Worm (Caenorhabditis elegans): Measurements from ENCODE around the gene glb-10.
A peak's percentile ranks its signal among the peaks of the same experiment; 100 is the strongest.

glb-10 gene

ce11 chrII:6324086-6324485, 15.0 kb upstream of the glb-10 start, which contains the start of gene sma-6:
Gene sma-6 (plus strand): TSS chrII:6324484.
- TF ChIP-seq dpl-1 (GFP tag; optimal IDR thresholded peaks at IDR 0.05): peak in 1 of 3 experiments; percentile 7
- peak in 1 of 2 experiments; percentile 37 for TF ChIP-seq lin-35 (GFP tag; optimal IDR thresholded peaks at IDR 0.05)
- no peak for TF ChIP-seq ceh-90 (tag; optimal IDR thresholded peaks at IDR 0.05)
- peak; percentile 68 for TF ChIP-seq blmp-1 (tag; optimal IDR thresholded peaks at IDR 0.05)
- peak in 1 of 6 experiments; percentile 63 for TF ChIP-seq elt-3 (tag; optimal IDR thresholded peaks at IDR 0.05)
- peak; percentile 46 for TF ChIP-seq lin-14 (GFP tag; optimal IDR thresholded peaks at IDR 0.05)
- peak in 1 of 2 experiments; percentile 23 for TF ChIP-seq lsy-2 (tag; optimal IDR thresholded peaks at IDR 0.05)
- TF ChIP-seq irx-1 (tag; optimal IDR thresholded peaks at IDR 0.05): no peak
- no peak for TF ChIP-seq alr-1 (tag; optimal IDR thresholded peaks at IDR 0.05; ENCODE audit: borderline replicate concordance)
- TF ChIP-seq nhr-76 (tag; optimal IDR thresholded peaks at IDR 0.05): no peak
- TF ChIP-seq snu-23 (GFP tag; optimal IDR thresholded peaks at IDR 0.05): peak; percentile 10
- no peak for TF ChIP-seq ztf-4 (tag; optimal IDR thresholded peaks at IDR 0.05)
- TF ChIP-seq efl-1 (optimal IDR thresholded peaks at IDR 0.05): no peak
- peak in 1 of 2 experiments; percentile 94 for TF ChIP-seq efl-1 (GFP tag; optimal IDR thresholded peaks at IDR 0.05 in 1 of 2)

- TF ChIP-seq zag-1 (tag; optimal IDR thresholded peaks at IDR 0.05) (no peak), ces-1 (GFP tag; optimal IDR thresholded peaks at IDR 0.05) (no peak), elt-2 (tag; optimal IDR thresholded peaks at IDR 0.05) (no peak), xbp-1 (tag; optimal IDR thresholded peaks at IDR 0.05) (no peak), fos-1 (tag; optimal IDR thresholded peaks at IDR 0.05) (no peak), lir-3 (tag; optimal IDR thresholded peaks at IDR 0.05; ENCODE audit: poor library complexity) (no peak), elt-3 (tag; optimal IDR thresholded peaks at IDR 0.05) (no peak), sptf-1 (tag; optimal IDR thresholded peaks at IDR 0.05) (no peak), lin-13 (GFP tag; optimal IDR thresholded peaks at IDR 0.05) (no peak), F16B12.6 (tag; optimal IDR thresholded peaks at IDR 0.05) (no peak), hpl-2 (GFP tag; optimal IDR thresholded peaks at IDR 0.05) (no peak), egl-27 (tag; optimal IDR thresholded peaks at IDR 0.05) (no peak), nhr-85 (tag) (no peak), zip-4 (GFP tag; optimal IDR thresholded peaks at IDR 0.05) (no peak), mdl-1 (tag; optimal IDR thresholded peaks at IDR 0.05) (no peak), pag-3 (tag; optimal IDR thresholded peaks at IDR 0.05; ENCODE audit: borderline replicate concordance, insufficient read depth) (no peak), fkh-8 (tag; optimal IDR thresholded peaks at IDR 0.05) (no peak), snpc-4 (tag; optimal IDR thresholded peaks at IDR 0.05) (no peak), unc-62 (GFP tag; optimal IDR thresholded peaks at IDR 0.05) (no peak), nhr-77 (tag; optimal IDR thresholded peaks at IDR 0.05) (no peak)
Observed at ce11 chrII:6322979-6323378, 13.9 kb upstream of the glb-10 start, which contains the start of gene C32D5.4. Gene C32D5.4 (minus strand): TSS chrII:6323079.

DNA sequence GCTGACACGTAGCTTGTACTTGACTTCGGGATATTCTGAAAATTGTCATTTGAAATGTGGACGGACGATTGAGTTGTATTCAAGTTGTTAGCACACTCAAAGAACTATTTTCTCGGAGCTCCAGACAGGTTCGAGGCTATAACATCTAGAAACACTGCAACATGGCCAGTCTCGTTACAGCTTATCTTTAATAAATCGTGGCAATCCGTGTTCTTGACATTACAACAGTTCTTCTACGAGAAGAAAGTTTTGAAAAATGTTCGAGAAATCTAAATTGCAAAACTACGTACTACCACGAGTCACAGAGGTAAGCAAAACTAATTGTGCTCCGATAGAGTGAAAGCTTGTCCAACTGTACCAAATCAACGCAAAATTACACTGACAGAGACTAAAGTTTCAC, 13.0 kb upstream of the glb-10 start:
- no peak for TF ChIP-seq lsy-2 (tag; optimal IDR thresholded peaks at IDR 0.05)
- TF ChIP-seq tlp-1 (tag; optimal IDR thresholded peaks at IDR 0.05): no peak
- no peak for TF ChIP-seq Y116A8C.19 (tag; optimal IDR thresholded peaks at IDR 0.05; ENCODE audit: borderline replicate concordance)
- TF ChIP-seq mab-9 (GFP tag; IDR thresholded peaks at IDR 0.05): no peak
- no peak for TF ChIP-seq sox-4 (tag; optimal IDR thresholded peaks at IDR 0.05)
- TF ChIP-seq ceh-82 (tag; optimal IDR thresholded peaks at IDR 0.05): no peak
- no peak for TF ChIP-seq lin-35 (GFP tag; optimal IDR thresholded peaks at IDR 0.05)
- TF ChIP-seq nhr-11 (tag; optimal IDR thresholded peaks at IDR 0.05): no peak
- TF ChIP-seq snu-23 (GFP tag; optimal IDR thresholded peaks at IDR 0.05): no peak
- TF ChIP-seq nhr-90 (tag; optimal IDR thresholded peaks at IDR 0.05; ENCODE audit: poor library complexity): no peak
- no peak for TF ChIP-seq lir-3 (tag; optimal IDR thresholded peaks at IDR 0.05; ENCODE audit: poor library complexity)
- no peak for TF ChIP-seq nhr-47 (tag; optimal IDR thresholded peaks at IDR 0.05)
- no peak for TF ChIP-seq zag-1 (tag; optimal IDR thresholded peaks at IDR 0.05)
- TF ChIP-seq dpl-1 (GFP tag; optimal IDR thresholded peaks at IDR 0.05): no peak
- no peak for TF ChIP-seq pqm-1 (tag; optimal IDR thresholded peaks at IDR 0.05)
